Worm (Caenorhabditis elegans) whole organism, L1 larva: ENCODE data around the gene rpac-40.

ENCODE experiments used
- Y116A8C.19 ChIP-seq: sonication (generic microtip); optimal IDR thresholded peaks from 2 replicates; lab custom pipeline; 2016; ENCODE audit warnings: missing compliant biosample characterization, missing genetic modification characterization, borderline replicate concordance
- ama-1 ChIP-seq: fragments of 150-350 bp; optimal IDR thresholded peaks from 2 replicates; lab custom pipeline; 2014
- lir-3 ChIP-seq: sonication (generic microtip); optimal IDR thresholded peaks from 2 replicates; lab custom pipeline; 2016; ENCODE audit warnings: mild to moderate bottlenecking, missing genetic modification characterization, moderate library complexity, missing compliant biosample characterization; ENCODE audit not compliant: poor library complexity

ce11 chrV:4152200-4152599 is 47.1 kb upstream of the rpac-40 start, which contains the start of gene Y45G5AM.6:
- no peak for TF ChIP-seq lir-3 (tag; lab: Kevin White, UChicago)
- no peak for TF ChIP-seq ama-1
- no peak for TF ChIP-seq Y116A8C.19 (tag; lab: Kevin White, UChicago)
